Worm (Caenorhabditis elegans): ENCODE data around the gene F07F6.8.

- TF ChIP-seq dao-5 (tag; optimal IDR thresholded peaks at IDR 0.05) (no peak), W03F9.2 (tag; optimal IDR thresholded peaks at IDR 0.05) (no peak)
These were observed 50.6 kb downstream of the F07F6.8 start, which contains the start of gene algn-2 for ce11 chrII:5374967-5375366.

Data from whole organism, L4/young adult.